Worm (Caenorhabditis elegans) whole organism, L1 larva: Measurements from ENCODE around the gene fahd-1.
A peak's percentile ranks its signal among the peaks of the same experiment; 100 is the strongest.

Experiments
- ama-1 ChIP-seq: fragments of 150-350 bp; optimal IDR thresholded peaks from 2 replicates; lab custom pipeline; 2014
- hlh-17 ChIP-seq: fragments of 200-800 bp; sonication (Bioruptor generic); optimal IDR thresholded peaks from 2 replicates; lab custom pipeline; 2018; ENCODE audit warnings: missing genetic modification characterization, mild to moderate bottlenecking, missing compliant biosample characterization, moderate library complexity, borderline replicate concordance
- mep-1 ChIP-seq: fragments of 150-350 bp; optimal IDR thresholded peaks from 2 replicates; lab custom pipeline; 2014; ENCODE audit warnings: missing biosample characterization, missing genetic modification characterization
- nhr-11 ChIP-seq: fragments of 150-350 bp; optimal IDR thresholded peaks from 2 replicates; lab custom pipeline; 2014; ENCODE audit warnings: missing biosample characterization, missing genetic modification characterization
- nhr-237 ChIP-seq: fragments of 150-350 bp; optimal IDR thresholded peaks from 2 replicates; lab custom pipeline; 2014; ENCODE audit warnings: missing biosample characterization, missing genetic modification characterization
- nhr-77 ChIP-seq: fragments of 150-350 bp; optimal IDR thresholded peaks from 2 replicates; lab custom pipeline; 2014; ENCODE audit warnings: missing biosample characterization, missing genetic modification characterization
- pqm-1 ChIP-seq: sonication (generic microtip); optimal IDR thresholded peaks from 3 replicates; lab custom pipeline; 2017; ENCODE audit warnings: missing biosample characterization, missing genetic modification characterization

DNA sequence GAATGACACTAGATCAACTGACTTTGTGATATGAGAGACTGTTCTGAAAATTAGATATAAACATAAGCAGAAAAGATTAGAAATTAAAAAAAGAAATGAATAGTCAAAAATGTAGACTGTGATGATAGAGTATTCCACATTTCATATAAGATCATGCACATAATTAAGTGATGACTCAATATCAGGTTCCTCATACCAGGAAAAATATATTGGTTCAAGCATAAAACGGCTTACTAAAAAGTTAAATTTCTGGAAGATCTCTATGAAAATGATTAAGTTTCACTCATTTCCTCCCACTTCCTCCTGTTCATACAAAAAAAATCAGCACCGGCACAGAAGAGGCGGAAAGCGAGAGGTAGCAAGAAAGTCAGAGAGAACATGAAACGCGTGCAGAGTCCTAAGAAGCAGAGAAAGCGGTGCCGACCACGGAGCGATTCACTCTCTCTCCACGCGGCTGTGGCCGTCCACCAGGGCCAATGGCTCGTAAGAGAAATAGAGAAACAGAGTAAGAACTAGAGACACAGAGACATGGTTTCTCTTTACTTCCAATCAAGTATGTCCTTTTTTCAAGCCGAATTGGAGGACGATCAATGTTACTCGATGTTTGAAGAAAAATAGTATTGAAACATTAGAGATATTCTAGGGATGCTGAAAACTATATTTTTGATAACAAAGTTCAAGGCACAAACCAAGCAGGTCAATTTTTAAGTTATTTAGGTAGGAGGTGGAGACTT, at the start of gene fahd-1, which contains the start of gene ZK688.5:
- TF ChIP-seq mep-1 (peak; percentile 70), nhr-77 (tag; lab: Kevin White, UChicago) (peak; percentile 49), hlh-17 (GFP tag; lab: Kevin White, UChicago) (no peak), nhr-237 (peak; percentile 10), nhr-11 (tag; lab: Kevin White, UChicago) (no peak), ama-1 (no peak), pqm-1 (tag; lab: Kevin White, UChicago) (no peak)
